Worm (Caenorhabditis elegans) whole organism, midembryonic: ENCODE data around the gene F13E6.2.

ENCODE experiments used
- T22C8.4 ChIP-seq: fragments of 200-800 bp; sonication (Bioruptor generic); IDR thresholded peaks from 2 replicates; pipeline ENCODE4 v1.3.6; 2022; ENCODE audit warnings: missing genetic modification characterization, missing compliant biosample characterization
- ref-1 ChIP-seq: fragments of 200-800 bp; sonication (Bioruptor generic); conservative IDR thresholded peaks from 2 replicates; pipeline ENCODE4 v1.3.6; 2022; ENCODE audit warnings: missing genetic modification reagents, missing genetic modification characterization, missing compliant biosample characterization

DNA sequence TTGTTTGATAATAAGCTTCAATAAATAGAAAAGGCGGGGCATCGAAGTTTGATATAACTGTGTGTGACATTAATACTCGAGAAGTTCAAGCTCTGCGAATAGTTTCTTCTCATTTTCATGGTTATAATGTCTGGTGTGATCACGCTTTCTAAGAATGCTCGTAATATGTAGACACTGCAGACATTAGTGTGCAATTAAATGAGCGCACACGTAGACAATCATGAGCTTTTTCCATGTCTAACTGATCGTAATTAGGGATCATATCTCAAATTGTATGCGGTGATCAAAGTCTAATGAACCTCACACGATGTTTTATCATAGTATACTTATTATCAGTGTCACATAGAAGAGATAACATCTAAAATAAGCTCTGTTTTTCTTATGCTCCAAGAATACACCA is 24.0 kb downstream of the F13E6.2 start:
- TF ChIP-seq ref-1 (GFP tag; lab: Robert Waterston, UW) (no peak), T22C8.4 (no peak)
